Worm (Caenorhabditis elegans): ENCODE data around the gene tbx-32.
"Not testable (repeated sequence)": the region's sequence is repeated elsewhere in the genome, so short reads cannot be mapped to it uniquely, and the experiment has no call there.

Gene tbx-32

ce11 chrX:1682558-1682957 lies 27.3 kb downstream of the tbx-32 start, which contains the start of gene meg-4:
Gene meg-4 (plus strand): TSS chrX:1682954.
- TF ChIP-seq fkh-2 (tag; optimal IDR thresholded peaks at IDR 0.05): no peak
- no peak for TF ChIP-seq fkh-10 (GFP tag; optimal IDR thresholded peaks at IDR 0.05)
- TF ChIP-seq elt-2 (tag; optimal IDR thresholded peaks at IDR 0.05): no peak
- no peak for TF ChIP-seq sea-2 (GFP tag; optimal IDR thresholded peaks at IDR 0.05)

- TF ChIP-seq egl-5, daf-12, skn-1 (tag; optimal IDR thresholded peaks at IDR 0.05): not testable (repeated sequence)
These were observed 31.8 kb downstream of the tbx-32 start, which contains the start of gene C36C9.11 for ce11 chrX:1687079-1687478. Gene C36C9.11 (plus strand): TSS chrX:1687379.

DNA sequence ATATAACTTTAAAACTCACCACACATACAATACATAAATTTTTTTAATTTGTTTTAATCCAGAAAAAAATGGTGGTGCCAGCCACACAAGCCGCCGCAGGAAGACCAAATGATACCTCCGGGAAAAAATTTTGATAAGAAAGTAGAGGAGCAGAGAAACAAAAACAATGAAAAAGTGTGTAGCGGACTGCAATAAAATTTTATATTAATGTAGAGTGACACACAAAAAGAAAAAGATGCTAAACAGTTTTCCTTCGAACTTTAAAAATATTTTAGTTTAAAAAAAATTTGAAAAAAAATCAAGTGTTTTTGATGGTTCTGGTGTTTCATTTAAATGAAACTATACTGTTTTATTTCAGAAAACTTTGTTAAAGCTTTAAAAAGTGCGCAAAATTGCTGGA lies 34.7 kb downstream of the tbx-32 start, which contains the start of gene C36C9.12:
Gene C36C9.12 (minus strand): TSS at position 101 of the 400 bp plus-strand sequence.
- not testable (repeated sequence) for TF ChIP-seq R02D3.7, ztf-4, elt-3 (tag; optimal IDR thresholded peaks at IDR 0.05)

- TF ChIP-seq pha-4 (tag; optimal IDR thresholded peaks at IDR 0.05); fkh-10 (GFP tag; optimal IDR thresholded peaks at IDR 0.05); eor-1 (tag; optimal IDR thresholded peaks at IDR 0.05): not testable (repeated sequence)
These were observed 35.6 kb downstream of the tbx-32 start, which contains the start of gene C36C9.6 for ce11 chrX:1690894-1691293. Gene C36C9.6 (minus strand): TSS chrX:1690994.

DNA sequence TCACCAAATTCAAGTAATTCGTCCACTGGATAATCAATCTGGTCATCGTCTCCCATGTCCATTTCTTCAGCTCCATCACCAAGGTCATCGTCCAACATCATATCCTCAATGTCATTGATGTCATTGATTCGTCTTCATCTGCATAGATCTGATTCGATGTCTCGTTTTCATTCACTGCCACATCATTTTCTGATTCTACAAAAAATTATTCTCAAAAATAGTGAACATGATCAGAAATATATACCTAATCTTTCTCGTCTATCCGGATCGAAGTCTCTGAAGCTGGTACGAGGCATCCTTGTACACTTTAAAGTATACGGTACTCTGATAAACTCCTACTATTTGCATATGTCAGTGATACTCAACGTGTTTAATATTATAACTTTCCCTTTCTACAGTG lies 41.6 kb downstream of the tbx-32 start, which contains the start of gene C36C9.4:
Gene C36C9.4 (minus strand): TSS at position 101 of the 400 bp plus-strand sequence.
- TF ChIP-seq skn-1, tbx-2, ztf-11 (tag; optimal IDR thresholded peaks at IDR 0.05): not testable (repeated sequence)

ce11 chrX:1698476-1698875 lies 43.2 kb downstream of the tbx-32 start:
- TF ChIP-seq eor-1 (tag; optimal IDR thresholded peaks at IDR 0.05): no peak
- no peak for TF ChIP-seq R02D3.7 (tag; optimal IDR thresholded peaks at IDR 0.05)
- no peak for TF ChIP-seq ztf-11 (tag; optimal IDR thresholded peaks at IDR 0.05)
- no peak for TF ChIP-seq nhr-67 (tag; optimal IDR thresholded peaks at IDR 0.05)
- TF ChIP-seq skn-1 (tag; optimal IDR thresholded peaks at IDR 0.05): no peak
- no peak for TF ChIP-seq fos-1 (tag; optimal IDR thresholded peaks at IDR 0.05)
- TF ChIP-seq snpc-4 (tag; optimal IDR thresholded peaks at IDR 0.05): no peak
- no peak for TF ChIP-seq ceh-28 (tag; optimal IDR thresholded peaks at IDR 0.05)
- no peak for TF ChIP-seq lin-15B (tag; optimal IDR thresholded peaks at IDR 0.05)
- no peak for TF ChIP-seq nhr-77 (tag; optimal IDR thresholded peaks at IDR 0.05)
- TF ChIP-seq hmg-11 (tag; optimal IDR thresholded peaks at IDR 0.05): no peak
- no peak for TF ChIP-seq nhr-11 (tag; optimal IDR thresholded peaks at IDR 0.05)
- TF ChIP-seq jun-1 (tag; optimal IDR thresholded peaks at IDR 0.05): no peak
- TF ChIP-seq tbx-2 (tag; optimal IDR thresholded peaks at IDR 0.05): no peak
- no peak for TF ChIP-seq nhr-237 (tag; optimal IDR thresholded peaks at IDR 0.05)
- TF ChIP-seq fkh-2 (tag; optimal IDR thresholded peaks at IDR 0.05): no peak
- TF ChIP-seq nhr-76 (tag; optimal IDR thresholded peaks at IDR 0.05): no peak
- TF ChIP-seq pha-4 (tag; optimal IDR thresholded peaks at IDR 0.05): no peak
- no peak for TF ChIP-seq sea-2 (GFP tag; optimal IDR thresholded peaks at IDR 0.05)

- TF ChIP-seq ztf-11 (tag; optimal IDR thresholded peaks at IDR 0.05): no peak
- no peak for TF ChIP-seq snpc-4 (tag; optimal IDR thresholded peaks at IDR 0.05)
- TF ChIP-seq zag-1 (tag; optimal IDR thresholded peaks at IDR 0.05): no peak
- TF ChIP-seq mdl-1 (tag; optimal IDR thresholded peaks at IDR 0.05): no peak
- no peak for TF ChIP-seq lin-15B (tag; optimal IDR thresholded peaks at IDR 0.05)
- TF ChIP-seq tbx-2 (tag; optimal IDR thresholded peaks at IDR 0.05): no peak
- no peak for TF ChIP-seq sea-2 (GFP tag; optimal IDR thresholded peaks at IDR 0.05)
- TF ChIP-seq ceh-28 (tag; optimal IDR thresholded peaks at IDR 0.05): no peak
- TF ChIP-seq lsy-12 (tag; optimal IDR thresholded peaks at IDR 0.05): no peak
- TF ChIP-seq R02D3.7 (tag; optimal IDR thresholded peaks at IDR 0.05): no peak
- TF ChIP-seq nfya-1 (tag; optimal IDR thresholded peaks at IDR 0.05; ENCODE audit: insufficient read depth): no peak
- TF ChIP-seq nhr-23 (tag; optimal IDR thresholded peaks at IDR 0.05): no peak
- no peak for TF ChIP-seq eor-1 (tag; optimal IDR thresholded peaks at IDR 0.05)
These were observed 47.7 kb downstream of the tbx-32 start for ce11 chrX:1703049-1703448.

Measured in whole organism, L3 larva.